Fruit fly (Drosophila melanogaster): Measurements from ENCODE around the gene CG33339.

DNA sequence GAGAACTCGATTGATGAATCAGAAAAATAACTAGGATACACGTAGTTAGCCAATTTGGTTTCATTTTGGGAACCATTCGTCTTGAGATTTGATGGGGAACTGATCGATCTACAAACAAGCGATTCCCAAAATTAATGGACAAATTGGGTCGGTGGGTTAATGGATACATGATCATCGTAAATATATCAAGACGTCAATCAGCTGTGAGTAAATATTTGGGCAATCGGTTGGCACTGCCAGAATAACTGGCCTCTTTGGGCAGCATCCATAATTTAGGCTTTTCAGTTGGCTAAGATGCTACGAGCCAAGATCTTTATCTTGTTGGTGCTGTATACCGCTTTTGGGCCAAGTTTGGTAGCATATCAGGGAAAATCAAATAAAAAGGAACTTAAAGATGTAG lies 6.4 kb downstream of the CG33339 start, which contains the start of the genes CG42812 and CG33341:
- TF ChIP-seq Hnf4 (GFP tag; optimal IDR thresholded peaks at IDR 0.05) (no peak), HLH106 (tag; optimal IDR thresholded peaks at IDR 0.05) (no peak), pan (optimal IDR thresholded peaks at IDR 0.05) (no peak), h (GFP tag; optimal IDR thresholded peaks at IDR 0.05) (no peak), psq (GFP tag; optimal IDR thresholded peaks at IDR 0.05) (no peak)

All from whole organism, wandering third instar larva.